Worm (Caenorhabditis elegans): Measurements from ENCODE around the gene C05C8.8.

Gene C05C8.8

ce11 chrV:7220973-7221519 lies 33.9 kb downstream of the C05C8.8 start, which contains the start of the genes C13F10.8, C13F10.6 and kxd-1:
Gene C13F10.8 (minus strand): TSS chrV:7221023.
Gene C13F10.6 (minus strand): TSS chrV:7221039.
Gene kxd-1 (plus strand): TSS chrV:7221469.
- TF ChIP-seq mab-9 (GFP tag; IDR thresholded peaks at IDR 0.05) (no peak), lin-35 (GFP tag; optimal IDR thresholded peaks at IDR 0.05) (peak in 1 of 2 experiments; percentile 42), nhr-85 (tag) (peak; percentile 48), lin-14 (GFP tag; optimal IDR thresholded peaks at IDR 0.05) (peak; percentile 46), dpl-1 (GFP tag; optimal IDR thresholded peaks at IDR 0.05) (peak in 1 of 3 experiments; percentile 40), efl-1 (optimal IDR thresholded peaks at IDR 0.05) (no peak), efl-1 (GFP tag; optimal IDR thresholded peaks at IDR 0.05 in 1 of 2) (peak in 1 of 2 experiments; percentile 93)

- TF ChIP-seq fkh-4 (tag; optimal IDR thresholded peaks at IDR 0.05; ENCODE audit: borderline replicate concordance) (no peak), dpl-1 (GFP tag; optimal IDR thresholded peaks at IDR 0.05) (no peak), egl-13 (tag; optimal IDR thresholded peaks at IDR 0.05) (no peak), rnt-1 (tag; optimal IDR thresholded peaks at IDR 0.05) (no peak), sptf-1 (tag; optimal IDR thresholded peaks at IDR 0.05) (no peak), zag-1 (tag; optimal IDR thresholded peaks at IDR 0.05) (no peak), mdl-1 (tag; optimal IDR thresholded peaks at IDR 0.05) (no peak), unc-30 (tag; optimal IDR thresholded peaks at IDR 0.05) (no peak), unc-62 (GFP tag; optimal IDR thresholded peaks at IDR 0.05) (no peak), dsc-1 (tag; optimal IDR thresholded peaks at IDR 0.05) (no peak), pqm-1 (tag; optimal IDR thresholded peaks at IDR 0.05) (no peak), aly-2 (tag; optimal IDR thresholded peaks at IDR 0.05) (no peak), irx-1 (tag; optimal IDR thresholded peaks at IDR 0.05) (no peak), elt-2 (tag; optimal IDR thresholded peaks at IDR 0.05) (no peak)
Measured at ce11 chrV:7218988-7219387, 36.0 kb downstream of the C05C8.8 start, which contains the start of gene C13F10.5. Gene C13F10.5 (minus strand): TSS chrV:7219088.

ce11 chrV:7216016-7216415 lies 39.0 kb downstream of the C05C8.8 start:
- TF ChIP-seq unc-62 (GFP tag; optimal IDR thresholded peaks at IDR 0.05) (no peak), dsc-1 (tag; optimal IDR thresholded peaks at IDR 0.05) (no peak), sptf-1 (tag; optimal IDR thresholded peaks at IDR 0.05) (no peak), fkh-4 (tag; optimal IDR thresholded peaks at IDR 0.05; ENCODE audit: borderline replicate concordance) (no peak), nhr-76 (tag; optimal IDR thresholded peaks at IDR 0.05) (no peak), hlh-17 (GFP tag; optimal IDR thresholded peaks at IDR 0.05; ENCODE audit: borderline replicate concordance) (no peak), ceh-90 (tag; optimal IDR thresholded peaks at IDR 0.05) (no peak), sox-4 (tag; optimal IDR thresholded peaks at IDR 0.05) (no peak), nhr-77 (tag; optimal IDR thresholded peaks at IDR 0.05) (no peak), lin-14 (GFP tag; optimal IDR thresholded peaks at IDR 0.05) (peak; percentile 54), ceh-82 (tag; optimal IDR thresholded peaks at IDR 0.05) (peak in 1 of 3 experiments; percentile 19), isw-1 (GFP tag; IDR thresholded peaks at IDR 0.05) (peak; percentile 20), ceh-63 (GFP tag; optimal IDR thresholded peaks at IDR 0.05) (no peak), C04F5.9 (tag; optimal IDR thresholded peaks at IDR 0.05) (no peak), mdl-1 (tag; optimal IDR thresholded peaks at IDR 0.05) (no peak), sup-37 (GFP tag; optimal IDR thresholded peaks at IDR 0.05) (no peak), tbx-2 (tag; optimal IDR thresholded peaks at IDR 0.05) (no peak), irx-1 (tag; optimal IDR thresholded peaks at IDR 0.05) (no peak), ets-5 (GFP tag; IDR thresholded peaks at IDR 0.05) (no peak), aly-2 (tag; optimal IDR thresholded peaks at IDR 0.05) (no peak), mep-1 (tag; optimal IDR thresholded peaks at IDR 0.05) (no peak), lsy-2 (tag; optimal IDR thresholded peaks at IDR 0.05) (peak in 1 of 2 experiments; percentile 22), ceh-88 (GFP tag; IDR thresholded peaks at IDR 0.05) (no peak), vab-15 (tag; optimal IDR thresholded peaks at IDR 0.05) (no peak), zip-4 (GFP tag; optimal IDR thresholded peaks at IDR 0.05) (no peak), ama-1 (optimal IDR thresholded peaks at IDR 0.05) (no peak), efl-1 (optimal IDR thresholded peaks at IDR 0.05) (peak; percentile 4 to 11), efl-1 (GFP tag; optimal IDR thresholded peaks at IDR 0.05 in 1 of 2) (no peak), blmp-1 (tag; optimal IDR thresholded peaks at IDR 0.05) (no peak), skn-1 (tag; optimal IDR thresholded peaks at IDR 0.05) (no peak), nhr-237 (tag; optimal IDR thresholded peaks at IDR 0.05) (no peak), nhr-84 (tag; optimal IDR thresholded peaks at IDR 0.05) (no peak), unc-86 (tag; optimal IDR thresholded peaks at IDR 0.05) (peak; percentile 1), dpl-1 (GFP tag; optimal IDR thresholded peaks at IDR 0.05) (peak in 1 of 3 experiments; percentile 0), nhr-85 (tag) (no peak), unc-130 (tag; optimal IDR thresholded peaks at IDR 0.05) (no peak), ces-1 (GFP tag; optimal IDR thresholded peaks at IDR 0.05) (no peak), rnt-1 (tag; optimal IDR thresholded peaks at IDR 0.05) (no peak), unc-98 (GFP tag; IDR thresholded peaks at IDR 0.05) (no peak), fkh-8 (tag; optimal IDR thresholded peaks at IDR 0.05) (no peak), unc-30 (tag; optimal IDR thresholded peaks at IDR 0.05) (no peak)
